Fruit fly (Drosophila melanogaster) whole organism, embryonic: ENCODE results near the gene CG2898.

ENCODE experiments used
- Antp ChIP-seq: fragments of 200-800 bp; sonication (Bioruptor generic); optimal IDR thresholded peaks from 3 replicates; lab custom pipeline; 2016; ENCODE audit warnings: missing biosample characterization, missing genetic modification characterization
- Blimp-1 ChIP-seq: fragments of 200-800 bp; sonication (Bioruptor generic); optimal IDR thresholded peaks from 3 replicates; lab custom pipeline; 2018; ENCODE audit warnings: missing biosample characterization, missing genetic modification characterization, mild to moderate bottlenecking, moderate library complexity, missing genetic modification reagents
- CG11560 ChIP-seq: fragments of 200-800 bp; sonication (Bioruptor generic); IDR thresholded peaks from 3 replicates; pipeline ENCODE4 v1.3.6; 2022; ENCODE audit warnings: missing biosample characterization, missing genetic modification characterization
- CG12769 ChIP-seq: fragments of 200-800 bp; sonication (Bioruptor generic); optimal IDR thresholded peaks from 2 replicates; lab custom pipeline; 2019; ENCODE audit warnings: missing biosample characterization, mild to moderate bottlenecking, missing genetic modification characterization, moderate library complexity
- CG13287 ChIP-seq: fragments of 200-800 bp; sonication (Bioruptor generic); IDR thresholded peaks from 2 replicates; pipeline ENCODE4 v1.3.6; 2022; ENCODE audit warnings: missing biosample characterization, missing genetic modification characterization; ENCODE audit not compliant: partially characterized antibody
- CG13775 ChIP-seq: fragments of 200-800 bp; sonication (Bioruptor generic); optimal IDR thresholded peaks from 3 replicates; lab custom pipeline; 2017; ENCODE audit warnings: missing biosample characterization, mild to moderate bottlenecking, missing genetic modification characterization
- CG14441 ChIP-seq: fragments of 200-800 bp; sonication (Bioruptor generic); IDR thresholded peaks from 2 replicates; pipeline ENCODE4 v1.3.6; 2022; ENCODE audit warnings: missing biosample characterization, missing genetic modification characterization
- CG1529 ChIP-seq: fragments of 200-800 bp; sonication (Bioruptor generic); optimal IDR thresholded peaks from 3 replicates; lab custom pipeline; 2018; ENCODE audit warnings: missing biosample characterization, missing genetic modification characterization
- CG1647 ChIP-seq: fragments of 200-800 bp; sonication (Bioruptor generic); optimal IDR thresholded peaks from 3 replicates; lab custom pipeline; 2016; ENCODE audit warnings: missing biosample characterization, missing genetic modification characterization
- CG17361 ChIP-seq: fragments of 200-800 bp; sonication (Bioruptor generic); IDR thresholded peaks from 3 replicates; pipeline ENCODE4 v1.3.6; 2022; ENCODE audit warnings: missing biosample characterization, missing genetic modification characterization
- CG18262 ChIP-seq: fragments of 200-800 bp; optimal IDR thresholded peaks from 3 replicates; lab custom pipeline; 2019; ENCODE audit warnings: missing biosample characterization, mild to moderate bottlenecking, missing genetic modification characterization, moderate library complexity
- CG18764 ChIP-seq: fragments of 200-800 bp; sonication (Bioruptor generic); optimal IDR thresholded peaks from 3 replicates; lab custom pipeline; 2016; ENCODE audit warnings: missing biosample characterization, missing genetic modification characterization
- CG32532 ChIP-seq: fragments of 200-800 bp; sonication (Bioruptor generic); IDR thresholded peaks from 2 replicates; pipeline ENCODE4 v1.3.6; 2022; ENCODE audit warnings: missing biosample characterization, missing genetic modification characterization
- CG34224 ChIP-seq: fragments of 200-800 bp; sonication (Bioruptor generic); IDR thresholded peaks from 3 replicates; pipeline ENCODE4 v1.3.6; 2022; ENCODE audit warnings: missing biosample characterization, missing genetic modification characterization; ENCODE audit not compliant: partially characterized antibody
- CG42726 ChIP-seq: fragments of 200-800 bp; sonication (Bioruptor generic); IDR thresholded peaks from 2 replicates; pipeline ENCODE4 v1.3.6; 2022; ENCODE audit warnings: missing biosample characterization, missing genetic modification characterization; ENCODE audit not compliant: partially characterized antibody
- CG8388 ChIP-seq: fragments of 200-800 bp; sonication (Bioruptor generic); optimal IDR thresholded peaks from 2 replicates; lab custom pipeline; 2019; ENCODE audit warnings: missing biosample characterization, mild to moderate bottlenecking, missing genetic modification characterization, moderate library complexity
- CG8765 ChIP-seq: fragments of 200-800 bp; sonication (Bioruptor generic); IDR thresholded peaks from 2 replicates; pipeline ENCODE4 v1.3.6; 2022; ENCODE audit warnings: missing biosample characterization, missing genetic modification characterization
- Camta ChIP-seq: fragments of 200-800 bp; sonication (Bioruptor generic); optimal IDR thresholded peaks from 2 replicates; lab custom pipeline; 2016; ENCODE audit warnings: missing biosample characterization, missing genetic modification characterization
- D ChIP-seq, 2 experiments: fragments of 200-800 bp in 1 of 2; fragments of >200 bp in 1 of 2; sonication (Bioruptor generic) in 1 of 2; optimal IDR thresholded peaks; 2 replicates in 1 of 2; 3 replicates in 1 of 2; lab custom pipeline; 2017; ENCODE audit warnings: mild to moderate bottlenecking in 1 of 2, missing biosample characterization in 1 of 2, missing genetic modification characterization in 1 of 2, missing genetic modification reagents in 1 of 2
- E2f1 ChIP-seq: fragments of 200-800 bp; sonication (Bioruptor generic); IDR thresholded peaks from 2 replicates; pipeline ENCODE4 v1.3.6; 2022; ENCODE audit warnings: missing biosample characterization, missing genetic modification characterization
- Ets97D ChIP-seq: fragments of 200-800 bp; sonication (Bioruptor generic); optimal IDR thresholded peaks from 3 replicates; lab custom pipeline; 2016; ENCODE audit warnings: missing biosample characterization, missing genetic modification characterization
- HLH4C ChIP-seq: fragments of 200-800 bp; sonication (Bioruptor generic); IDR thresholded peaks from 3 replicates; pipeline ENCODE4 v1.3.6; 2022; ENCODE audit warnings: missing biosample characterization, missing genetic modification characterization; ENCODE audit not compliant: partially characterized antibody
- Hr51 ChIP-seq, 2 experiments: fragments of 200-800 bp; sonication (Bioruptor generic); optimal IDR thresholded peaks; 2 replicates in 1 of 2; 3 replicates in 1 of 2; lab custom pipeline; 2016 to 2018; ENCODE audit warnings: missing biosample characterization in 2 of 2, missing genetic modification characterization in 2 of 2, mild to moderate bottlenecking in 1 of 2, moderate library complexity in 1 of 2
- Meics ChIP-seq: fragments of 200-800 bp; sonication (Bioruptor generic); optimal IDR thresholded peaks from 2 replicates; lab custom pipeline; 2017; ENCODE audit warnings: missing biosample characterization, mild to moderate bottlenecking, missing genetic modification characterization
- NC2β ChIP-seq: fragments of 200-800 bp; sonication (Bioruptor generic); optimal IDR thresholded peaks from 2 replicates; lab custom pipeline; 2016; ENCODE audit warnings: missing biosample characterization, missing genetic modification characterization
- Sin3A ChIP-seq: fragments of >200 bp; optimal IDR thresholded peaks from 2 replicates; lab custom pipeline; 2018
- Sox102F ChIP-seq: fragments of 200-800 bp; sonication (Bioruptor generic); optimal IDR thresholded peaks from 2 replicates; lab custom pipeline; 2018; ENCODE audit warnings: missing biosample characterization, mild to moderate bottlenecking, missing genetic modification characterization, moderate library complexity
- Tbp ChIP-seq: fragments of >200 bp; optimal IDR thresholded peaks from 2 replicates; lab custom pipeline; 2018; ENCODE audit warnings: missing biosample characterization, missing genetic modification characterization
- Xrp1 ChIP-seq: fragments of 200-800 bp; sonication (Bioruptor generic); IDR thresholded peaks from 2 replicates; pipeline ENCODE4 v1.3.6; 2022; ENCODE audit warnings: missing biosample characterization, missing genetic modification characterization
- bcd ChIP-seq: fragments of 200-800 bp; sonication (Bioruptor generic); optimal IDR thresholded peaks from 2 replicates; lab custom pipeline; 2017; ENCODE audit warnings: missing biosample characterization, mild to moderate bottlenecking, missing genetic modification characterization
- fu2 ChIP-seq: fragments of 200-800 bp; sonication (Bioruptor generic); optimal IDR thresholded peaks from 2 replicates; lab custom pipeline; 2016; ENCODE audit warnings: missing biosample characterization, missing genetic modification characterization
- hb ChIP-seq: fragments of 200-800 bp; sonication (Bioruptor generic); IDR thresholded peaks from 3 replicates; pipeline ENCODE4 v1.3.6; 2022; ENCODE audit warnings: missing biosample characterization, missing genetic modification characterization; ENCODE audit not compliant: partially characterized antibody
- ken ChIP-seq: fragments of 200-800 bp; sonication (Bioruptor generic); IDR thresholded peaks from 3 replicates; pipeline ENCODE4 v1.3.6; 2022; ENCODE audit warnings: missing biosample characterization, missing genetic modification characterization
- lmd ChIP-seq: fragments of 200-800 bp; sonication (Bioruptor generic); IDR thresholded peaks from 2 replicates; pipeline ENCODE4 v1.3.6; 2022; ENCODE audit warnings: missing biosample characterization, missing genetic modification characterization
- lov ChIP-seq, 2 experiments: fragments of 200-800 bp in 1 of 2; fragments of >200 bp in 1 of 2; sonication (Bioruptor generic) in 1 of 2; IDR thresholded peaks in 1 of 2; optimal IDR thresholded peaks in 1 of 2; 2 replicates in 1 of 2; 3 replicates in 1 of 2; pipeline versions ENCODE4 v1.3.6 to Lab custom; 2017 to 2022; ENCODE audit warnings: missing biosample characterization in 1 of 2, missing genetic modification characterization in 1 of 2
- maf-S ChIP-seq: fragments of 200-800 bp; sonication (Bioruptor generic); optimal IDR thresholded peaks from 2 replicates; lab custom pipeline; 2016; ENCODE audit warnings: missing biosample characterization, missing genetic modification characterization
- slou ChIP-seq: fragments of 200-800 bp; sonication (Bioruptor generic); optimal IDR thresholded peaks from 3 replicates; lab custom pipeline; 2016; ENCODE audit warnings: missing biosample characterization, missing genetic modification characterization
- so ChIP-seq: fragments of 200-800 bp; sonication (Bioruptor generic); IDR thresholded peaks from 3 replicates; pipeline ENCODE4 v1.3.6; 2022; ENCODE audit warnings: missing biosample characterization, missing genetic modification characterization
- stwl ChIP-seq: fragments of 200-800 bp; sonication (Bioruptor generic); optimal IDR thresholded peaks from 3 replicates; lab custom pipeline; 2018; ENCODE audit warnings: missing biosample characterization, mild to moderate bottlenecking, missing genetic modification characterization, moderate library complexity
- tio ChIP-seq: fragments of 200-800 bp; sonication (Bioruptor generic); optimal IDR thresholded peaks from 2 replicates; lab custom pipeline; 2017; ENCODE audit warnings: missing biosample characterization, missing genetic modification characterization, inconsistent platforms
- trh ChIP-seq: fragments of 200-800 bp; sonication (Bioruptor generic); optimal IDR thresholded peaks from 2 replicates; lab custom pipeline; 2016; ENCODE audit warnings: missing biosample characterization, missing genetic modification characterization
- vnd ChIP-seq: fragments of 200-800 bp; sonication (Bioruptor generic); IDR thresholded peaks from 3 replicates; pipeline ENCODE4 v1.3.6; 2022; ENCODE audit warnings: missing biosample characterization, missing genetic modification characterization; ENCODE audit not compliant: partially characterized antibody
- vvl ChIP-seq: fragments of 200-800 bp; sonication (Bioruptor generic); IDR thresholded peaks from 2 replicates; pipeline ENCODE4 v1.3.6; 2022; ENCODE audit warnings: missing biosample characterization, missing genetic modification characterization
- wek ChIP-seq: fragments of 200-800 bp; sonication (Bioruptor generic); optimal IDR thresholded peaks from 3 replicates; lab custom pipeline; 2018; ENCODE audit warnings: missing biosample characterization, mild to moderate bottlenecking, missing genetic modification characterization, moderate library complexity

CG2898 gene

DNA sequence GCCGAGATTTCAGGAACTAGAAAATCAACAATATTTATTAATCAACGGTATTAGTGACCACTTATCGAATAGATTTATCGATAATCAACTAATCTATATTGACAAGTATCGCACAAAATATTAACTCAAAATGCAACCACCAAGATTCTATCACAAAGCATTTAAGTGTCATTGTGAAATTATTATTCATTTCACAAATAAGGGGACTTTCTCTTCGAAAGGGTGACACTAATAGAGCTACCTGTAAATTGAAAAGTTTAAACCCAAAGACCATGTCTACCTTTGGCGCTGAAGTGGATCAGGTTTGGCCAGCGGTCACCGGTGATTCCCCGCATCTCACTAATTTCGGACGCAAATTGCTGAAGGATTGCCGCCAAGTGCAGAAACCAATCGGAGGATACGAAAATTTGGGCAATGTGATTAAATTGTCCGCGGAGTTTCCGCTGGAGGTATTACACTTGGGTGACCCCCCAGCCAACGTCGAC, 48.8 kb upstream of the CG2898 start, which contains the start of gene CG2909 (continued):
- peak; percentile 7; the same call in 1 of the 3 replicates for TF ChIP-seq vnd (GFP tag; lab: Robert Waterston, UW)
- no peak for TF ChIP-seq Hr51 (GFP tag; optimal IDR thresholded peaks at IDR 0.05; lab: Kevin White, UChicago)
- TF ChIP-seq CG18764 (GFP tag; lab: Kevin White, UChicago), result no peak
- TF ChIP-seq slou, result no peak
- TF ChIP-seq Sox102F (GFP tag; lab: Kevin White, UChicago), result no peak
- TF ChIP-seq vvl (GFP tag; lab: Robert Waterston, UW), result no peak
- TF ChIP-seq maf-S, result no peak
- TF ChIP-seq E2f1 (GFP tag; lab: Robert Waterston, UW), result no peak
- TF ChIP-seq wek (GFP tag; lab: Kevin White, UChicago), result no peak
- no peak for TF ChIP-seq hb (GFP tag; lab: Robert Waterston, UW)
- TF ChIP-seq Camta (GFP tag; lab: Kevin White, UChicago), result no peak
- TF ChIP-seq tio (GFP tag; lab: Kevin White, UChicago), result no peak
- no peak for TF ChIP-seq Antp (GFP tag; lab: Kevin White, UChicago)
- no peak for TF ChIP-seq CG42726 (GFP tag; lab: Robert Waterston, UW)
- no peak for TF ChIP-seq Sin3A (lab: Kevin White, UChicago)
- no peak for TF ChIP-seq CG18262 (tag; lab: Kevin White, UChicago)
- TF ChIP-seq lov (optimal IDR thresholded peaks at IDR 0.05; lab: Kevin White, UChicago), result no peak
- no peak for TF ChIP-seq lov (GFP tag; IDR thresholded peaks at IDR 0.05; lab: Robert Waterston, UW)
- TF ChIP-seq CG17361 (GFP tag; lab: Robert Waterston, UW), result no peak
- TF ChIP-seq CG1647 (GFP tag; lab: Kevin White, UChicago), result no peak
- TF ChIP-seq D (optimal IDR thresholded peaks at IDR 0.05; lab: Kevin White, UChicago), result no peak
- TF ChIP-seq D (GFP tag; optimal IDR thresholded peaks at IDR 0.05; lab: Kevin White, UChicago), result no peak
- no peak for TF ChIP-seq Meics (GFP tag; lab: Kevin White, UChicago)
- TF ChIP-seq Xrp1 (GFP tag; lab: Robert Waterston, UW), result no peak
- peak; percentile 21 for TF ChIP-seq stwl (tag; lab: Kevin White, UChicago)
- TF ChIP-seq lmd, result no peak
- no peak for TF ChIP-seq CG13775 (GFP tag; lab: Kevin White, UChicago)
- no peak for TF ChIP-seq ken (GFP tag; lab: Robert Waterston, UW)
- TF ChIP-seq CG11560 (tag; lab: Robert Waterston, UW), result peak; percentile 93
- peak; percentile 23; the same call in 1 of the 3 replicates for TF ChIP-seq CG34224
- no peak for TF ChIP-seq NC2β (GFP tag; lab: Kevin White, UChicago)
- no peak for TF ChIP-seq CG8765 (GFP tag; lab: Robert Waterston, UW)
- no peak for TF ChIP-seq Ets97D
- TF ChIP-seq CG13287 (GFP tag; lab: Robert Waterston, UW), result peak; percentile 44; the same call in 1 of the 2 replicates
- no peak for TF ChIP-seq trh (GFP tag; lab: Kevin White, UChicago)
- peak; percentile 47; the same call in 1 of the 3 replicates for TF ChIP-seq HLH4C
- TF ChIP-seq CG1529 (GFP tag; lab: Kevin White, UChicago), result no peak
- no peak for TF ChIP-seq Tbp (GFP tag; lab: Kevin White, UChicago)
- no peak for TF ChIP-seq CG8388 (GFP tag; lab: Kevin White, UChicago)
- no peak for TF ChIP-seq bcd (GFP tag; lab: Kevin White, UChicago)
- TF ChIP-seq CG14441, result no peak
- no peak for TF ChIP-seq Blimp-1 (GFP tag; lab: Kevin White, UChicago)
- TF ChIP-seq CG32532, result no peak
- TF ChIP-seq fu2 (GFP tag; lab: Kevin White, UChicago), result no peak
- no peak for TF ChIP-seq CG12769 (tag; lab: Kevin White, UChicago)
- TF ChIP-seq so (GFP tag; lab: Robert Waterston, UW), result no peak
